Fruit fly (Drosophila melanogaster) whole organism: Measurements from ENCODE around the gene CG44088.

Experiments used
- Dll ChIP-seq: fragments of >200 bp; optimal IDR thresholded peaks from 2 replicates; lab custom pipeline; 2017
- psq ChIP-seq: fragments of >200 bp; optimal IDR thresholded peaks from 2 replicates; lab custom pipeline; 2017
- usp ChIP-seq: fragments of >200 bp; optimal IDR thresholded peaks from 2 replicates; lab custom pipeline; 2017; ENCODE audit warnings: missing biosample characterization, missing genetic modification characterization, mixed read lengths

dm6 chr3R:4761372-4761771, 13.5 kb downstream of the CG44088 start:
- TF ChIP-seq psq (no peak), Dll (no peak), usp (GFP tag; lab: Kevin White, UChicago) (no peak)
